Fruit fly (Drosophila melanogaster) whole organism, larva: Measurements from ENCODE around the gene CG33700.

Experiments used
- noc ChIP-seq: fragments of 200-800 bp; sonication (Bioruptor generic); optimal IDR thresholded peaks from 3 replicates; lab custom pipeline; 2019; ENCODE audit warnings: missing biosample characterization, mild to moderate bottlenecking, missing genetic modification characterization, moderate library complexity

Gene CG33700

DNA sequence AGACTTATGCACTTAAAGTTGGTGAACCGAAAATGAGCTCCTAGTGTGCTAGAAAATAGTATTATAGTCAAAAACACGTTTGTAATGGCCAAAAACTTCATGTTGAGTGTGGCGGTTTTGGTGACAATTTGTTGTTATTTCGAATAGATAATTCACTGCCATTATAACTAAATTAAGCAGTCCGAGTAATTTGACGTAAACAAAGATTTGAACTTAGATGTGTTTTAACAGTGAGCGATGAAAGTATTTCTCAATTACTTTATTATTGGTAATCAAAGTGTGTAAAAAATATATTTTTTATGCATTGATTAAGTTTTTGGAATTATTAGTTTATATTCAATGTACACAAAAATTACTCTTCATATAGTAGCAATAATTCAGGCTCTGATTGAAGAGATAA, 12.0 kb downstream of the CG33700 start, which contains the start of gene CG33702:
Gene CG33702 (minus strand): TSS at position 101 of the 400 bp plus-strand sequence.
- no peak for TF ChIP-seq noc (tag; lab: Kevin White, UChicago)

DNA sequence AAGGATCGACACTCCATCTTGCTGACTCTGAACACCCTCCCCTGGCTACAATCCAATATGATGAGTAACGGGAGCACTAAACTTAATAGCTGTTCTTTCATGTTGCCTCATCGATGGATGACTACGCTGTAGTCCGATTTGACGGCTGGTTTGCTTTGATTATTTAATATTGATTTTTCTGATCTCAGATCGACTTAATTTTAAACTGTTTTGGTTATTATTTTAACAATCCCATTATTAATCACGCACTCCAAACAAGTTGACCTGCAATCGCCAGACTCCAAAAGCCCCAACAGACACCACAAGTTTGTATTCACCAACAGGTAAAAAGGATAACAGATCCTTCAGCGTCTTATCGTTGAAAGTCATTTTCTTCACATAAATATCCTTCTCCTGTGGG, 12.8 kb downstream of the CG33700 start, which contains the start of gene CG33703:
Gene CG33703 (minus strand): TSS at position 101 of the 400 bp plus-strand sequence.
- no peak for TF ChIP-seq noc (tag; lab: Kevin White, UChicago)

DNA sequence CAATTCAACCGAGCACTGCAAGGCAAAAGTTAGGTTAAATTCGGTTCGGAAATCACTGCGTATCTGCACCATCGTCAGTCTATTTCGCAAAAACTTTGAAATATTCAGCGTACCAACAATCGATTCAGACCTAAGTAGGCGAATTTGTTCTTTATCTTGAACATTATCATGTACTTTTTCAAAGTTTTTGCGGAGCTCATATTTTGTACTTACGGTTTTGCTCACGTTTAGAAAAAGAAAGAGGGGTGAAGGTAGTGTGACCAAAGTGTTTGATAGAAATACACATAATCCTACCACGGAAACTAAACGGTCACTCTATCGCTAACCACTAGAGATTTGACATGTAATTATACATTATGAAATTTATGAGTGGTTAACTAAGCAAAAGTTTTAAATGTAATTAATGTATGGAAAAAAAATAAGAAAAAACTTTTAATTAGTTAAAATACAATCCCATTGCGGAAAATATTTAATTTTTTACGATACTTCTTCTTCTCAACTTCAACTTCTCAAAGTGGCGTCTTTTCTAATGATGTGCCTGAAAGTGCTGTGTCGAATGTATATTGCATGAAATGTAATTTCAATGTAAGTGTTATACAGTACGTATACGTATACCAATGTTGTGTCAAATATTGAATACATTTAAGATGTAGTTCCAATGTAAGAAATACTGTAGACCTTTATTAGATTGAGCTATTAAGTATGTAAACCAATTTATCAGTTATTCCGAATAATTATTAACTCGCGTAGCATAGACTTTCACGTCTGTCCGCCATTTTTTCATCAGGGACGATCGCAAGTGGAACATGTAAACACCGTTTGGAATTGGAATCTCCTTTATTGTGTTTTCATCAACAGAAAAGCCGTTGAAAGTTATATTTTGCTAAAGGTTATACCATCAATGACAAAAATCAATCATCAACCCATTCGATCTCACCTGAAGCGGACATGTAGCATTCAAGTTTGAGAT, 13.8 kb downstream of the CG33700 start, which contains the start of gene RpS9:
Gene RpS9 (minus strand): TSS at position 245 of the 970 bp plus-strand sequence.
- peak; percentile 59 for TF ChIP-seq noc (tag; lab: Kevin White, UChicago)

DNA sequence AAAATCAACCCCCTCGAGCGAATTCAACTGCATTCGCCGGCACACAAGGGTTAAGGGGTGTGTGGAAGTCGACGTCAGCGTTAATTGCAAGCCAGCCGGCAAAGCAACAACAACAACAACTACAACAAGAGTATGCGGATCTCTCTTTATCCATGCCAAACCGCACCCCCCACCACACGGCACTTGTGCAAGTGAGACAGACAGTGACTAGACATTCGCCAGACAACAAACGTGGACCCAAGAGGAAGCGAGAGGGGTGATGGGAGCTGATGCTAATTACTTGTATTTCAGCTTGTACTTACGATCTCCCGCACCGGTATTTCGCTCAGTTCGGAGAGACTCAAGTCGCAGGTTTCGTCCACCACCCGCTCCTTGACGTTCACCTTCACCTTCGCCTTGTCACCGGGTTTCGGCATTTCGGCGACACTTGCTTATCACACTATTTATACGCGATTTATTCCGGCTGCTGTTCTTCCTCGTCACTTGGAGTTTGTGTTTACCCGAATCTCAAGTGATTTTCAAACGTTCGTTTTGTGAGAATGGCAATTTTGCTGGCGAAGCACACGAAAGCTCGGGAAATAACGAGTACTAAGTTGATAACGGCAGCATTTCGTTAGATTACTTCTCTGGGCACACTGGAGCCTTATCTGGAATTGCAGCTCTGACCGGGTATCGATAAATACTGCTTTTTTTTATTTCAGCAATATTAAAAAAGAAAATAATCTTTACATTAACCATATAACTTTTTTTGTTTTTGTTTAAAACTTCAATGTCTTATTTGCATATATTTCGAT, 16.1 kb downstream of the CG33700 start, which contains the start of gene CG3408:
Gene CG3408 (minus strand): TSS at position 547 of the 794 bp plus-strand sequence.
- peak; percentile 43 for TF ChIP-seq noc (tag; lab: Kevin White, UChicago)

DNA sequence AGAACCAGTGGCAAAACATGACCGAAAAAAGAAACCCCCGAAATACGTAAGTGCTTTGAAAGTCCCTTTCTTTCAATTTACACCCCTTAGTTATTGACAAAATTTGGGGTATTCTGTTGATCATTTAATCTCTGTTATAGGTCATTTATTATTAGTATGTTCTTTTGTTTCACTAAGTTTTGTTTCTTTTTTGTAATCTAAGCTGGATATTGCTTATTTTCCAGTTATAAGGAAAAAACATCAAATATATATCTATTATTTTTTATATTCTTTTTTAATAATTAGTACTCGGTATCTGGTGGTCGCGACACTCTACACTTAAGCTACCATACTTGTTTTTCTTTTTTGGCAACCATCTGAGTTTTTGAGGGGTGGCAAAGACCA, 16.7 kb downstream of the CG33700 start:
- peak; percentile 56 for TF ChIP-seq noc (tag; lab: Kevin White, UChicago)

DNA sequence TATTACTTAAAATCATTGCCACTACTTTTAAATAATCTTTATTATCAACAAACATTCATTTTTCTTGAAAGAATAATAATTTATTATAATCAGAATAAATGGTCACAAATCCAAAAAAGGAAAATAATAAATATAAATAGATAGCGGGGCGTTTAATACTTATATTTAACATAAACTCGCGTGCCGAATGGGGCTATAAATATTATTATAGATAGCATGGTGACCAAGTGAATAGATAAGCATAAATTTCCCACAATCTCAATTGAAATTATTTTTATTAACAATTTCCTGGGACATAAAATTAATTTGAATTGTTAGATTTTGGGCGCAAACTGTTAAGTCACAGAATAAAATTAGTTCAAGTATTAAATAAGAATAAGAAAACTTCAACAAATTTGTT, 18.9 kb downstream of the CG33700 start:
- TF ChIP-seq noc (tag; lab: Kevin White, UChicago), result peak; percentile 62

DNA sequence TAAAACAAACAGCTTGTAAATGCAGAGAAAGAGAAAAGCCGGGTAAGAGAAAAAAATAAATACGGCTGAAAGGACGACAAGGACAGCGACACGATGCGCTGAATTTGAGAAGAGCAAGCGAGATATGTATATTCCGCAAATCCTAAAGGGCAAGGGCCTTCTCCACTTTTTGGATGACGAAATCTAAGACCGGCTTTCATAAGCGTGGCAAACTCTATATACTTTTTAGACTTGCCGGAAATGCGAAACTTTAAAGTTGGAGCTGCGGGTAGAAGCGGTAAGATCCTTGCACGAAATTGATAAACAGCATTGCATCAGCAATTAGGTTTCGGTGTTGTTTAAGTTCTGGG, 19.7 kb downstream of the CG33700 start:
- TF ChIP-seq noc (tag; lab: Kevin White, UChicago), result no peak

DNA sequence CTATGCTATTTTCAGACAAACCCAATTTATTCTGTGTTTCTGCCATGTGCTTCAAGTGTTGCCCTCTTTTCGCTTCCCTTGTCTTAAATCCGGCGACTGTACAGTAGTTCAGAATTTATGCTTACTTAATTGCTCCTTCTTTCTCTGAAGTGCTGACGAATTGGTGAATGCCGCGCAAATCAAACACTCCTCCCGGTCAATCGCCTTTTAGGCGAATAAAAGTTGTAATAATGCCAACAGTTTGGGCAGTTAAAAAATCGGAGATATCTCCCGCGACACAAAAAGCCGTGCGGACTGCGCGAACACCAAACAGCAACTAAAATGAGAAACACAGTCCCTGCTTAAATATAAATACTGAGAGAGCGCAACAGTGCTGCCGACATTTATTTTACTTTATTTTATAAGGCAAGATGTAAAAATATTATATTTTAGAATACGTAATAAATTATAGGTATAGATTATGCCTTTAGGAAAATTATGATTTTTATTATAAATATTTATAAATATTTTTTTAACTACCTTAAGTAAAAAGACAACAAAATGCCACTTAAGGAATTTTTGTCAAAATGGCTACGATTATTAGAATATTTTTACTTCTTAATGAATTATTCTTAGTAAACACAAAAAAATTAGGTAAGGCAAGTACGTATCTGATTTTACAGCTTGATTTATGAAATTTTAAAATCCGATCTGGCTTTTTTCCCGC, 20.2 kb downstream of the CG33700 start, which contains the start of gene path:
Gene path (minus strand): TSS at position 322 of the 706 bp plus-strand sequence.
- TF ChIP-seq noc (tag; lab: Kevin White, UChicago), result peak; percentile 47

DNA sequence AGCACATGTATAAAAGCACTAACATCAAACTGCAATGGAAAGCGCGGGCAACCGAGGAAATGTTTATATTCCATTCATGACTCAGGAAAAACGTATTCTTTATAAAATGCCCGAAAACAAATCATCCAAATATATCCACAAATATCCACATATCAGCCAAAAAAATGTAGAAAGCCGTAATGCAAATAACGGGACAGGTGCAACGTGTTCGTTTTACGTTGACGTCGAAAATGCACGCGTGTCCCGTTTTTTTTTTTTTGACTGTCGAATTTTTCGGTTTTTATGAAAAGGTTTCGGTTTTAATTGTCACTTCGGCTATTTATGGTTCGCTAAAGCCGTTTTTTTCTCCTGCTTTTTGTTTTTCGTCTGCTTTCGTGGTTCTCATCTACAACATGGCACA, 20.8 kb downstream of the CG33700 start:
- no peak for TF ChIP-seq noc (tag; lab: Kevin White, UChicago)

DNA sequence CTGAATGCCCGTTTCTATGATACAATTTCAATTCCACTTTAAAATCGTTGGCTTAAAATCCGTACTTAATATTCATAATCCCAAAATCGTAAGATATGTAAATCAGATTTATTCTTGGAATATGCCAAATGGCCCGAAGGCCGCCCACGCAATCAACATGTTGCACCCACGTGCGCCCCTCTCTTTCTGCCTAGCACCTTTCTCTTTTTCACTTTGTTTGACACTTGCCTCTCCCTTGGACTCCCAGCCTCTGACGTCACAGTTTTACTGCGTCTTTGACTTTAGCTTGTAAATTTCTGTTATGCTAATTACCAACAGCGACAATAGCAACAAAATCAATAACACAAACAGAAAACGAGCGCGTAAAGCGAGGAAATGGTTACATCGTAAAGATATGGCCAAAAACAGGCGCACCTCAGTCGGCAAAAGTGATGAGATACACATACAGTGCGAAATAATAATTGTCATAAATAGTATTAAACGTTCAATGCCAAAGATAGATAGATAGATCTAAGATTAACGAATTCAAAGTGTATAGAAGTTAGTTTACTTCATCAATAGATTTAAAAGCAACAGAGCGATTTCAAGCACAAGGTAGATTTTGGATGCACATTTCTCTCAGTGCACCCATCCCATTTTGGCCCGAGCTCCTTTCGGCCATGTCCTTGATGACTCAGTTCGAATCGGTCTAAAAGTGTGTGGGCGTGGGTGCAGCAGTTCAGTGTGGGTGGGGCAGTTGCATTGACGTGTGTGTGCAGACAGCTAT, 21.6 kb downstream of the CG33700 start:
- no peak for TF ChIP-seq noc (tag; lab: Kevin White, UChicago)

DNA sequence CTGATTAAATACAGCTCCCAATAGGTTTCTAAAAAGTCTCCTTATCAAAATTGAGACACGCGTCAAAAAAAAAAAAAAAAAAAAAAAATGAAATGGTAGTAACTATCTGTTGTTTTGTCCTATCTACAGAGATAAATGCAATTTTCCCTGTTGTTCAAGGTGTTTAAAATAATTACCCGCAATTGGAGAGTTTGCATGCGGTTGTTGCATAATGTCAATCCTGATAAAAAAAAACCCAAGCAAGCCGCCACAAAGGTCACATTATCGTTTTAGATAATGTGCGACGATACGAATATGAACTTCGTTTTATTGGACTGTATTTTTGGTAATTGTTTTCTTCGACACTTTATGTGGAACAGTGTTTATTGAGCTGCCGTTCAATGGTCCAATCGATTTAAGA, 22.5 kb downstream of the CG33700 start:
- TF ChIP-seq noc (tag; lab: Kevin White, UChicago), result no peak

DNA sequence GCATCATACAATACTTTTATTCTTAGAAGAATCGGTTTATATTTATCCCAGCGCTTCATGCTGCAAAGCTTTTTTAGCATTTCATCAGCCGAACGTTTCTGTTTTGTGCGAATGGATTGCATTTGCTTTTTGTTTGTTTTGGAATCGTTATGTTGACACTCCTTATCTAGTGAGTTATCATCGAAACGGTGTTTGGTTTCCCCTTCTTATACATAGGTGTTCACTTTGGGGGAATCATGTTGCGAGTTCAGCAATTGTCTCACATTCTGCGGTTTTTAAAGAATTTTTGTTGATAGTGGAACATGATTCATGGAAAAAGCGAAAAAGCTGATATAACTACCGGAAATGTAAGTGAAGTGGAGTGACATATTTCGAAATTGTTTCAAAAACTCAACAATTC, 23.1 kb downstream of the CG33700 start:
- TF ChIP-seq noc (tag; lab: Kevin White, UChicago), result no peak

DNA sequence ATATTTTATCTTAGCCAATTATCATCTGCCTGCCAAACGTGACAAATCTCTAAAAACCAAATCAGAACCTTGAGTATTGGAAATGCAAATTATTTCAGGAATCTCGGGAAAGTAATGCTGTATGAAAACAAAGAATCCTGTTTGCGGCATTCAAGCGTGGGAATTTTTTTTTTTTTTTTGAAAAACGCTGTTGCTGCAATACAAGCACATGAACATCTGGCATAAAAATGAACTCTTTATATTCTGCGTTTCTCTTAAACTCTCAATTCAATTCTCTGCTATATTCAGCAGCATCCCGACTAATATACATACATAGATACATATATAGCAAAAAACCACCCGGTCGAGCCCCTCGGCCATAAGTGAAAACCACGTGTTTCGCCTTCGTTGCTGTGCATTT, 24.0 kb downstream of the CG33700 start:
- no peak for TF ChIP-seq noc (tag; lab: Kevin White, UChicago)
